Fruit fly (Drosophila melanogaster) whole organism, embryonic: ENCODE data around the gene CG3224.
A peak's percentile ranks its signal among the peaks of the same experiment; 100 is the strongest.

Experiments
- Aef1 ChIP-seq: fragments of 200-800 bp; sonication (Bioruptor generic); IDR thresholded peaks from 3 replicates; pipeline ENCODE4 v1.3.6; 2022; ENCODE audit warnings: missing biosample characterization, missing genetic modification characterization
- Bgb ChIP-seq: fragments of 200-800 bp; sonication (Bioruptor generic); IDR thresholded peaks from 2 replicates; pipeline ENCODE4 v1.3.6; 2022; ENCODE audit warnings: missing biosample characterization, missing genetic modification characterization; ENCODE audit not compliant: partially characterized antibody
- CG10147 ChIP-seq: fragments of 200-800 bp; sonication (Bioruptor generic); optimal IDR thresholded peaks from 2 replicates; lab custom pipeline; 2019; ENCODE audit warnings: missing biosample characterization, mild to moderate bottlenecking, missing genetic modification characterization, moderate library complexity
- CG10543 ChIP-seq: fragments of 200-800 bp; sonication (Bioruptor generic); optimal IDR thresholded peaks from 3 replicates; lab custom pipeline; 2017; ENCODE audit warnings: missing biosample characterization, mild to moderate bottlenecking, missing genetic modification characterization, moderate library complexity
- CG11504 ChIP-seq: fragments of 200-800 bp; sonication (Bioruptor generic); optimal IDR thresholded peaks from 3 replicates; lab custom pipeline; 2019; ENCODE audit warnings: missing biosample characterization, mild to moderate bottlenecking, missing genetic modification characterization, moderate library complexity
- CG12219 ChIP-seq: fragments of 200-800 bp; sonication (Bioruptor generic); optimal IDR thresholded peaks from 3 replicates; lab custom pipeline; 2018; ENCODE audit warnings: missing biosample characterization, mild to moderate bottlenecking, missing genetic modification characterization
- CG12769 ChIP-seq: fragments of 200-800 bp; sonication (Bioruptor generic); optimal IDR thresholded peaks from 2 replicates; lab custom pipeline; 2019; ENCODE audit warnings: missing biosample characterization, mild to moderate bottlenecking, missing genetic modification characterization, moderate library complexity
- CG13894 ChIP-seq: fragments of 200-800 bp; sonication (Bioruptor generic); optimal IDR thresholded peaks from 3 replicates; lab custom pipeline; 2018; ENCODE audit warnings: missing biosample characterization, mild to moderate bottlenecking, missing genetic modification characterization, moderate library complexity
- CG14050 ChIP-seq: fragments of 200-800 bp; sonication (Bioruptor generic); IDR thresholded peaks from 3 replicates; pipeline ENCODE4 v1.3.6; 2022; ENCODE audit warnings: missing biosample characterization, missing genetic modification characterization
- CG14441 ChIP-seq: fragments of 200-800 bp; sonication (Bioruptor generic); IDR thresholded peaks from 2 replicates; pipeline ENCODE4 v1.3.6; 2022; ENCODE audit warnings: missing biosample characterization, missing genetic modification characterization
- CG15514 ChIP-seq: fragments of 200-800 bp; sonication (Bioruptor generic); optimal IDR thresholded peaks from 3 replicates; lab custom pipeline; 2017; ENCODE audit warnings: missing biosample characterization, missing genetic modification characterization, mild to moderate bottlenecking, moderate library complexity, missing genetic modification reagents
- CG17186 ChIP-seq: fragments of 200-800 bp; sonication (Bioruptor generic); optimal IDR thresholded peaks from 3 replicates; lab custom pipeline; 2017; ENCODE audit warnings: missing biosample characterization, missing genetic modification reagents, missing genetic modification characterization
- CG17359 ChIP-seq: fragments of 200-800 bp; sonication (Bioruptor generic); optimal IDR thresholded peaks from 3 replicates; lab custom pipeline; 2018; ENCODE audit warnings: missing biosample characterization, mild to moderate bottlenecking, missing genetic modification characterization, moderate library complexity
- CG18011 ChIP-seq: fragments of 200-800 bp; sonication (Bioruptor generic); optimal IDR thresholded peaks from 2 replicates; lab custom pipeline; 2017; ENCODE audit warnings: missing biosample characterization, missing genetic modification characterization, mild to moderate bottlenecking, moderate library complexity, missing genotype
- CG18476 ChIP-seq: fragments of 200-800 bp; sonication (Bioruptor generic); optimal IDR thresholded peaks from 2 replicates; lab custom pipeline; 2016; ENCODE audit warnings: missing biosample characterization, mild to moderate bottlenecking, missing genetic modification characterization
- CG2199 ChIP-seq: fragments of 200-800 bp; sonication (Bioruptor generic); IDR thresholded peaks from 3 replicates; pipeline ENCODE4 v1.3.6; 2022; ENCODE audit warnings: missing biosample characterization, missing genetic modification characterization
- CG2678 ChIP-seq: fragments of 200-800 bp; sonication (Bioruptor generic); optimal IDR thresholded peaks from 3 replicates; lab custom pipeline; 2019; ENCODE audit warnings: missing biosample characterization, mild to moderate bottlenecking, missing genetic modification characterization, moderate library complexity
- CG30020 ChIP-seq: fragments of 200-800 bp; optimal IDR thresholded peaks from 2 replicates; lab custom pipeline; 2019; ENCODE audit warnings: missing biosample characterization, mild to moderate bottlenecking, missing genetic modification characterization, moderate library complexity
- CG30403 ChIP-seq: fragments of 200-800 bp; sonication (Bioruptor generic); optimal IDR thresholded peaks from 3 replicates; lab custom pipeline; 2016; ENCODE audit warnings: missing biosample characterization, missing genetic modification characterization
- CG30431 ChIP-seq: fragments of 200-800 bp; sonication (Bioruptor generic); optimal IDR thresholded peaks from 2 replicates; lab custom pipeline; 2017; ENCODE audit warnings: missing biosample characterization, missing genetic modification characterization
- CG31388 ChIP-seq: fragments of 200-800 bp; sonication (Bioruptor generic); optimal IDR thresholded peaks from 2 replicates; lab custom pipeline; 2016; ENCODE audit warnings: missing biosample characterization, missing genetic modification characterization
- CG42726 ChIP-seq: fragments of 200-800 bp; sonication (Bioruptor generic); IDR thresholded peaks from 2 replicates; pipeline ENCODE4 v1.3.6; 2022; ENCODE audit warnings: missing biosample characterization, missing genetic modification characterization; ENCODE audit not compliant: partially characterized antibody
- CG6791 ChIP-seq: fragments of 200-800 bp; sonication (Bioruptor generic); IDR thresholded peaks from 3 replicates; pipeline ENCODE4 v1.3.6; 2022; ENCODE audit warnings: missing biosample characterization, missing genetic modification characterization; ENCODE audit not compliant: partially characterized antibody
- CG7786 ChIP-seq: fragments of 200-800 bp; sonication (Bioruptor generic); optimal IDR thresholded peaks from 2 replicates; lab custom pipeline; 2016; ENCODE audit warnings: missing biosample characterization, missing genetic modification characterization
- Dip3 ChIP-seq: fragments of 200-800 bp; sonication (Bioruptor generic); optimal IDR thresholded peaks from 3 replicates; lab custom pipeline; 2016; ENCODE audit warnings: missing biosample characterization, missing genetic modification characterization
- Ets65A ChIP-seq: fragments of 200-800 bp; sonication (Bioruptor generic); peaks from one replicate; lab custom pipeline; 2016; ENCODE audit warnings: missing biosample characterization, missing genetic modification characterization
- HLH54F ChIP-seq: fragments of 200-800 bp; sonication (Bioruptor generic); optimal IDR thresholded peaks from 3 replicates; lab custom pipeline; 2016; ENCODE audit warnings: missing biosample characterization, missing genetic modification characterization
- HmgD ChIP-seq: fragments of 200-800 bp; sonication (Bioruptor generic); optimal IDR thresholded peaks from 3 replicates; lab custom pipeline; 2016; ENCODE audit warnings: missing biosample characterization, missing genetic modification characterization
- Nf-YA ChIP-seq: fragments of 200-800 bp; sonication (Bioruptor generic); IDR thresholded peaks from 2 replicates; pipeline ENCODE4 v1.3.6; 2022; ENCODE audit warnings: missing biosample characterization, missing genetic modification characterization
- Pdp1 ChIP-seq, 2 experiments: fragments of 200-800 bp; sonication (Bioruptor generic); optimal IDR thresholded peaks; 3 replicates each; lab custom pipeline; 2016; ENCODE audit warnings: missing biosample characterization in 2 of 2, missing genetic modification characterization in 2 of 2, mild to moderate bottlenecking in 1 of 2, moderate library complexity in 1 of 2
- Xrp1 ChIP-seq: fragments of 200-800 bp; sonication (Bioruptor generic); IDR thresholded peaks from 2 replicates; pipeline ENCODE4 v1.3.6; 2022; ENCODE audit warnings: missing biosample characterization, missing genetic modification characterization
- cad ChIP-seq: fragments of >200 bp; optimal IDR thresholded peaks from 2 replicates; lab custom pipeline; 2017; ENCODE audit warnings: missing biosample characterization, missing genetic modification characterization
- cato ChIP-seq: fragments of 200-800 bp; sonication (Bioruptor generic); optimal IDR thresholded peaks from 2 replicates; lab custom pipeline; 2016; ENCODE audit warnings: missing biosample characterization, missing genetic modification characterization, borderline replicate concordance
- esg ChIP-seq: fragments of 200-800 bp; sonication (Bioruptor generic); conservative IDR thresholded peaks from 2 replicates; pipeline ENCODE4 v1.3.6; 2022; ENCODE audit warnings: missing biosample characterization, missing genetic modification characterization
- eve ChIP-seq, 2 experiments: fragments of >200 bp; optimal IDR thresholded peaks; 2 replicates each; lab custom pipeline; 2017; ENCODE audit warnings: missing biosample characterization in 2 of 2, missing genetic modification characterization in 2 of 2
- fd96Cb ChIP-seq: fragments of 200-800 bp; sonication (Bioruptor generic); optimal IDR thresholded peaks from 2 replicates; lab custom pipeline; 2018; ENCODE audit warnings: missing biosample characterization, mild to moderate bottlenecking, missing genetic modification characterization, moderate library complexity
- fru ChIP-seq: fragments of >200 bp; optimal IDR thresholded peaks from 2 replicates; lab custom pipeline; 2017
- ftz-f1 ChIP-seq: fragments of 200-800 bp; sonication (Bioruptor generic); optimal IDR thresholded peaks from 2 replicates; lab custom pipeline; 2016; ENCODE audit warnings: missing biosample characterization, missing genetic modification characterization
- gsb-n ChIP-seq: fragments of 200-800 bp; sonication (Bioruptor generic); optimal IDR thresholded peaks from 3 replicates; lab custom pipeline; 2018; ENCODE audit warnings: missing biosample characterization, mild to moderate bottlenecking, missing genetic modification characterization
- kni ChIP-seq: fragments of 200-800 bp; sonication (Bioruptor generic); optimal IDR thresholded peaks from 3 replicates; lab custom pipeline; 2017; ENCODE audit warnings: mild to moderate bottlenecking, missing biosample characterization, missing genetic modification reagents, missing genetic modification characterization
- lov ChIP-seq, 2 experiments: fragments of 200-800 bp in 1 of 2; fragments of >200 bp in 1 of 2; sonication (Bioruptor generic) in 1 of 2; IDR thresholded peaks in 1 of 2; optimal IDR thresholded peaks in 1 of 2; 2 replicates in 1 of 2; 3 replicates in 1 of 2; pipeline versions ENCODE4 v1.3.6 to Lab custom; 2017 to 2022; ENCODE audit warnings: missing biosample characterization in 1 of 2, missing genetic modification characterization in 1 of 2
- luna ChIP-seq: fragments of 200-800 bp; sonication (Bioruptor generic); optimal IDR thresholded peaks from 2 replicates; lab custom pipeline; 2016; ENCODE audit warnings: missing biosample characterization, missing genetic modification characterization
- onecut ChIP-seq: fragments of 200-800 bp; sonication (Bioruptor generic); IDR thresholded peaks from 2 replicates; pipeline ENCODE4 v1.3.6; 2022; ENCODE audit warnings: missing biosample characterization, missing genetic modification characterization
- pan ChIP-seq, 4 experiments: fragments of >200 bp in 3 of 4; fragments of 200-800 bp in 1 of 4; sonication (Bioruptor generic) in 1 of 4; optimal IDR thresholded peaks in 3 of 4; IDR thresholded peaks in 1 of 4; 2 replicates each; pipeline versions ENCODE4 v1.3.6 to Lab custom; 2017 to 2022; ENCODE audit warnings: missing biosample characterization in 2 of 4, missing genetic modification characterization in 2 of 4, mixed read lengths in 1 of 4
- salm ChIP-seq: fragments of 200-800 bp; sonication (Bioruptor generic); optimal IDR thresholded peaks from 2 replicates; lab custom pipeline; 2018; ENCODE audit warnings: missing biosample characterization, mild to moderate bottlenecking, missing genetic modification characterization
- sd ChIP-seq: fragments of 200-800 bp; sonication (Bioruptor generic); optimal IDR thresholded peaks from 3 replicates; lab custom pipeline; 2018; ENCODE audit warnings: missing biosample characterization, mild to moderate bottlenecking, missing genetic modification characterization, moderate library complexity
- so ChIP-seq: fragments of 200-800 bp; sonication (Bioruptor generic); IDR thresholded peaks from 3 replicates; pipeline ENCODE4 v1.3.6; 2022; ENCODE audit warnings: missing biosample characterization, missing genetic modification characterization
- tap ChIP-seq: fragments of 200-800 bp; optimal IDR thresholded peaks from 3 replicates; lab custom pipeline; 2019; ENCODE audit warnings: missing biosample characterization, mild to moderate bottlenecking, missing genetic modification characterization, moderate library complexity
- tll ChIP-seq, 2 experiments: fragments of 200-800 bp in 1 of 2; fragments of >200 bp in 1 of 2; sonication (Bioruptor generic) in 1 of 2; optimal IDR thresholded peaks; 2 replicates each; lab custom pipeline; 2017 to 2019; ENCODE audit warnings: missing biosample characterization in 2 of 2, missing genetic modification characterization in 2 of 2, mild to moderate bottlenecking in 1 of 2, moderate library complexity in 1 of 2
- tx ChIP-seq: fragments of 200-800 bp; sonication (Bioruptor generic); optimal IDR thresholded peaks from 2 replicates; lab custom pipeline; 2016; ENCODE audit warnings: missing biosample characterization, missing genetic modification characterization

Gene CG3224

DNA sequence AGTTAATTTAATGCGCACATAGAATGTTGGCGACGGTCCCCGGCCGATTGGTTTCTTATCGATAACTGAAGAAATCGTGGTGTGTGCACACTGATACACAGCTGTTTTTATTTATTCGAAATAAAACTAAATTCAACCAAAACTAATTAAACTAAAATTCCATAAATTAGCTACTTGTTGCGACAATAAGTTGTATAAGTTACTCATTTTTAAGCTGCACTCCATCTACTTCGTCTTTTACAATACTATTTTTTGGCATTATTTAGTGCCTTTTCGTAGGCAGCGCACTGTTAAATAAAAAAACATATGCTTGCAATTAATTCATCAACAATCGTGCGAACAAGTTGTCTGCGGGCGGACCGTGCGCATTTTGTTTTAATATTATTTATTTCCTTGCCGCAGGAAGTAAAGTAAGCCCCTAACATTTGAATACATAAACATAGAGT lies at the start of gene CG3224, which contains the start of gene Ctr1A (continued):
- TF ChIP-seq Pdp1 (GFP tag; optimal IDR thresholded peaks at IDR 0.05; lab: Kevin White, UChicago) (no peak), CG2199 (GFP tag; lab: Robert Waterston, UW) (no peak), CG2678 (no peak), CG30403 (GFP tag; lab: Kevin White, UChicago) (no peak), lov (optimal IDR thresholded peaks at IDR 0.05; lab: Kevin White, UChicago) (no peak), lov (GFP tag; IDR thresholded peaks at IDR 0.05; lab: Robert Waterston, UW) (no peak), Dip3 (GFP tag; lab: Kevin White, UChicago) (no peak), CG31388 (GFP tag; lab: Kevin White, UChicago) (no peak), Xrp1 (GFP tag; lab: Robert Waterston, UW) (no peak), tll (GFP tag; optimal IDR thresholded peaks at IDR 0.05; lab: Kevin White, UChicago) (no peak), CG17186 (GFP tag; lab: Kevin White, UChicago) (no peak), gsb-n (no peak), CG10147 (no peak), tap (no peak), CG30020 (tag; lab: Kevin White, UChicago) (peak; percentile 18), sd (tag; lab: Kevin White, UChicago) (no peak), CG14050 (GFP tag; lab: Robert Waterston, UW) (no peak), CG11504 (tag; lab: Kevin White, UChicago) (no peak), fru (lab: Kevin White, UChicago) (no peak), HLH54F (GFP tag; lab: Kevin White, UChicago) (no peak), CG6791 (GFP tag; lab: Robert Waterston, UW) (no peak), Bgb (peak; percentile 33; the same call in 1 of the 2 replicates), CG14441 (GFP tag; lab: Robert Waterston, UW) (no peak), pan (optimal IDR thresholded peaks at IDR 0.05; lab: Kevin White, UChicago) (no peak), pan (GFP tag; optimal IDR thresholded peaks at IDR 0.05 in 1 of 2, IDR thresholded peaks at IDR 0.05 in 1 of 2) (no peak), esg (GFP tag; lab: Robert Waterston, UW) (no peak), CG42726 (GFP tag; lab: Robert Waterston, UW) (no peak), cato (GFP tag; lab: Kevin White, UChicago) (no peak), tx (GFP tag; lab: Kevin White, UChicago) (no peak), CG12769 (no peak), Aef1 (GFP tag; lab: Robert Waterston, UW) (no peak), CG18476 (GFP tag; lab: Kevin White, UChicago) (no peak), ftz-f1 (no peak), cad (GFP tag; lab: Kevin White, UChicago) (no peak), CG7786 (GFP tag; lab: Kevin White, UChicago) (no peak), CG30431 (GFP tag; lab: Kevin White, UChicago) (no peak), kni (GFP tag; lab: Kevin White, UChicago) (no peak), Ets65A (GFP tag; lab: Kevin White, UChicago) (no peak), luna (no peak), CG12219 (GFP tag; lab: Kevin White, UChicago) (no peak), fd96Cb (no peak), eve (GFP tag; optimal IDR thresholded peaks at IDR 0.05; lab: Kevin White, UChicago) (peak in 1 of 2 experiments; percentile 28), CG13894 (tag; lab: Kevin White, UChicago) (no peak), CG15514 (peak; percentile 37), CG10543 (GFP tag; lab: Kevin White, UChicago) (peak; percentile 7), onecut (GFP tag; lab: Robert Waterston, UW) (no peak), HmgD (no peak), CG17359 (no peak), Nf-YA (GFP tag; lab: Robert Waterston, UW) (no peak), CG18011 (GFP tag; lab: Kevin White, UChicago) (no peak), salm (no peak), so (GFP tag; lab: Robert Waterston, UW) (no peak)
